Worm (Caenorhabditis elegans) whole organism, L3 larva: Measurements from ENCODE around the gene F29C4.4.

Experiments
- R02D3.7 ChIP-seq: fragments of 150-350 bp; optimal IDR thresholded peaks from 2 replicates; lab custom pipeline; 2014; ENCODE audit warnings: missing biosample characterization, missing genetic modification characterization
- ZK546.5 ChIP-seq: sonication (generic microtip); optimal IDR thresholded peaks from 2 replicates; lab custom pipeline; 2017; ENCODE audit warnings: missing biosample characterization, missing genetic modification characterization
- ama-1 ChIP-seq: fragments of 150-350 bp; optimal IDR thresholded peaks from 2 replicates; lab custom pipeline; 2018
- ceh-16 ChIP-seq: sonication (generic microtip); optimal IDR thresholded peaks from 2 replicates; lab custom pipeline; 2017; ENCODE audit warnings: missing biosample characterization, missing genetic modification characterization
- ceh-82 ChIP-seq: fragments of 150-350 bp; optimal IDR thresholded peaks from 2 replicates; lab custom pipeline; 2014; ENCODE audit warnings: missing biosample characterization, missing genetic modification characterization
- daf-12 ChIP-seq: fragments of 150-350 bp; optimal IDR thresholded peaks from 2 replicates; lab custom pipeline; 2014; ENCODE audit warnings: missing biosample characterization, missing genetic modification reagents, missing genetic modification characterization
- egl-27 ChIP-seq: sonication (generic microtip); optimal IDR thresholded peaks from 4 replicates; lab custom pipeline; 2017; ENCODE audit warnings: missing biosample characterization, missing genetic modification reagents, missing genetic modification characterization
- egl-5 ChIP-seq: fragments of 150-350 bp; optimal IDR thresholded peaks from 2 replicates; lab custom pipeline; 2017; ENCODE audit warnings: missing biosample characterization, missing genetic modification reagents, missing genetic modification characterization, inconsistent platforms
- elt-2 ChIP-seq: sonication (generic microtip); optimal IDR thresholded peaks from 2 replicates; lab custom pipeline; 2016; ENCODE audit warnings: missing genetic modification reagents, mild to moderate bottlenecking, missing genetic modification characterization, missing compliant biosample characterization
- elt-3 ChIP-seq, 3 experiments: fragments of 150-350 bp in 1 of 3; sonication (generic microtip) in 2 of 3; optimal IDR thresholded peaks; 2 replicates in 2 of 3; 4 replicates in 1 of 3; lab custom pipeline; 2014 to 2017; ENCODE audit warnings: missing biosample characterization in 3 of 3, missing genetic modification characterization in 3 of 3
- eor-1 ChIP-seq, 2 experiments: fragments of 150-350 bp; optimal IDR thresholded peaks; 2 replicates each; lab custom pipeline; 2014 to 2018; ENCODE audit warnings: missing biosample characterization in 2 of 2, missing genetic modification characterization in 2 of 2
- fkh-2 ChIP-seq: fragments of 150-350 bp; optimal IDR thresholded peaks from 2 replicates; lab custom pipeline; 2014; ENCODE audit warnings: missing biosample characterization, missing genetic modification reagents, missing genetic modification characterization
- hmg-11 ChIP-seq: sonication (generic microtip); optimal IDR thresholded peaks from 2 replicates; lab custom pipeline; 2016; ENCODE audit warnings: missing genetic modification characterization, missing compliant biosample characterization
- lin-15B ChIP-seq: fragments of 150-350 bp; optimal IDR thresholded peaks from 2 replicates; lab custom pipeline; 2014; ENCODE audit warnings: missing biosample characterization, missing genetic modification characterization
- lin-39 ChIP-seq: fragments of 150-350 bp; optimal IDR thresholded peaks from 2 replicates; lab custom pipeline; 2018; ENCODE audit warnings: missing biosample characterization, missing genetic modification reagents, missing genetic modification characterization
- mdl-1 ChIP-seq: fragments of 150-350 bp; optimal IDR thresholded peaks from 2 replicates; lab custom pipeline; 2014; ENCODE audit warnings: missing biosample characterization, missing genetic modification characterization
- mml-1 ChIP-seq: fragments of 150-350 bp; sonication (generic microtip); optimal IDR thresholded peaks from 3 replicates; lab custom pipeline; 2014; ENCODE audit warnings: missing biosample characterization, missing genetic modification characterization
- nhr-11 ChIP-seq: fragments of 150-350 bp; optimal IDR thresholded peaks from 2 replicates; lab custom pipeline; 2014; ENCODE audit warnings: missing biosample characterization, missing genetic modification characterization
- nhr-12 ChIP-seq: fragments of 150-350 bp; optimal IDR thresholded peaks from 2 replicates; lab custom pipeline; 2014; ENCODE audit warnings: missing biosample characterization, missing genetic modification characterization
- nhr-23 ChIP-seq: fragments of 150-350 bp; optimal IDR thresholded peaks from 2 replicates; lab custom pipeline; 2014; ENCODE audit warnings: missing biosample characterization, missing genetic modification reagents, missing genetic modification characterization
- nhr-28 ChIP-seq: fragments of 150-350 bp; optimal IDR thresholded peaks from 2 replicates; lab custom pipeline; 2014; ENCODE audit warnings: missing biosample characterization, missing genetic modification characterization
- nhr-43 ChIP-seq: sonication (generic microtip); optimal IDR thresholded peaks from 2 replicates; lab custom pipeline; 2016; ENCODE audit warnings: mild to moderate bottlenecking, missing genetic modification characterization, missing compliant biosample characterization; ENCODE audit not compliant: poor library complexity, severe bottlenecking
- nhr-67 ChIP-seq: fragments of 150-350 bp; optimal IDR thresholded peaks from 2 replicates; lab custom pipeline; 2014; ENCODE audit warnings: missing biosample characterization, missing genetic modification characterization
- pha-4 ChIP-seq: fragments of 150-350 bp; optimal IDR thresholded peaks from 2 replicates; lab custom pipeline; 2014; ENCODE audit warnings: missing biosample characterization, missing genetic modification reagents, missing genetic modification characterization
- pqm-1 ChIP-seq: fragments of 150-350 bp; optimal IDR thresholded peaks from 2 replicates; lab custom pipeline; 2017; ENCODE audit warnings: missing biosample characterization, missing genetic modification characterization, inconsistent platforms
- sea-2 ChIP-seq: fragments of 150-350 bp; sonication (generic microtip); optimal IDR thresholded peaks from 4 replicates; lab custom pipeline; 2014; ENCODE audit warnings: missing biosample characterization, missing genetic modification reagents, missing genetic modification characterization
- skn-1 ChIP-seq: fragments of 150-350 bp; optimal IDR thresholded peaks from 2 replicates; lab custom pipeline; 2014; ENCODE audit warnings: missing biosample characterization, missing genetic modification characterization
- snpc-4 ChIP-seq: fragments of 150-350 bp; optimal IDR thresholded peaks from 2 replicates; lab custom pipeline; 2014; ENCODE audit warnings: missing biosample characterization, missing genetic modification characterization
- tbx-2 ChIP-seq: sonication (generic microtip); optimal IDR thresholded peaks from 2 replicates; lab custom pipeline; 2016; ENCODE audit warnings: mild to moderate bottlenecking, missing genetic modification characterization, missing compliant biosample characterization
- unc-39 ChIP-seq: sonication (generic microtip); optimal IDR thresholded peaks from 4 replicates; lab custom pipeline; 2017; ENCODE audit warnings: missing biosample characterization, missing genetic modification characterization
- zag-1 ChIP-seq: fragments of 150-350 bp; optimal IDR thresholded peaks from 2 replicates; lab custom pipeline; 2014; ENCODE audit warnings: missing biosample characterization, missing genetic modification characterization

F29C4.4 gene

ce11 chrIV:80943-81342, 30.5 kb upstream of the F29C4.4 start:
- TF ChIP-seq unc-39 (tag; lab: Kevin White, UChicago) (no peak), snpc-4 (tag; lab: Kevin White, UChicago) (no peak), fkh-2 (no peak), pqm-1 (no peak), daf-12 (no peak), tbx-2 (tag; lab: Kevin White, UChicago) (no peak)

ce11 chrIV:81428-81827, 30.0 kb upstream of the F29C4.4 start:
- TF ChIP-seq egl-27 (tag; lab: Kevin White, UChicago) (no peak), ama-1 (no peak), eor-1 (tag; optimal IDR thresholded peaks at IDR 0.05; lab: Kevin White, UChicago) (no peak), nhr-28 (tag; lab: Kevin White, UChicago) (no peak), nhr-67 (tag; lab: Kevin White, UChicago) (no peak), hmg-11 (peak; percentile 44), elt-3 (tag; optimal IDR thresholded peaks at IDR 0.05; lab: Kevin White, UChicago) (no peak), lin-39 (no peak), nhr-12 (tag; lab: Kevin White, UChicago) (no peak), mdl-1 (no peak), skn-1 (tag; lab: Kevin White, UChicago) (no peak), nhr-11 (tag; lab: Kevin White, UChicago) (no peak), mml-1 (tag; lab: Kevin White, UChicago) (no peak), R02D3.7 (tag; lab: Kevin White, UChicago) (no peak), pha-4 (tag; lab: Kevin White, UChicago) (peak; percentile 53), nhr-23 (tag; lab: Kevin White, UChicago) (no peak)
- TF ChIP-seq, all 47 proteins: peak for 2

DNA sequence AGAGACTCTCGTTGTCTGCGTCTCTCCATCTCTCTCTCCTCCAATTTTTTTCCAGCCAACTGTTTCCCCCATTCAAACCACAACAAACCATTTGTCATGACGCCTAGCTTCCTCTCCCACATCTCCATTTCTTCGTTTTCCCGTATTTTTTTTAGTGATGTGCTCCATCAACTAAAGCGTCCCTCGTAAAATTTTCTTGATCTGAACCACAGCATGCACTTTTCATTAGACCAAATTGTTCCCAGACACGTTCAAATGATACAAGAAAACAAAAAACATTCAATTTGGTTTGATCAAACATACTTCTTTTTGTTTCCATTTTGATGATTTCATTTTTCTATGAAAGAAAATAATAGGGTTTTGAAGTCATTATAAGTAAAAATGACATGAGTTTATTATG, 29.2 kb upstream of the F29C4.4 start:
- peak; percentile 20 for TF ChIP-seq lin-39
- TF ChIP-seq ZK546.5 (tag; lab: Kevin White, UChicago) = no peak

ce11 chrIV:86744-87143, 24.7 kb upstream of the F29C4.4 start:
- no peak for TF ChIP-seq pqm-1
- TF ChIP-seq eor-1 (tag; optimal IDR thresholded peaks at IDR 0.05; lab: Kevin White, UChicago) = no peak
- no peak for TF ChIP-seq R02D3.7 (tag; lab: Kevin White, UChicago)
- no peak for TF ChIP-seq lin-15B
- no peak for TF ChIP-seq ceh-16 (tag; lab: Kevin White, UChicago)
- no peak for TF ChIP-seq ceh-82 (tag; lab: Kevin White, UChicago)
- no peak for TF ChIP-seq elt-3 (tag; optimal IDR thresholded peaks at IDR 0.05; lab: Kevin White, UChicago)
- no peak for TF ChIP-seq hmg-11
- TF ChIP-seq sea-2 = no peak
- TF ChIP-seq nhr-23 (tag; lab: Kevin White, UChicago) = no peak
- no peak for TF ChIP-seq elt-2
- no peak for TF ChIP-seq tbx-2 (tag; lab: Kevin White, UChicago)

ce11 chrIV:89991-90390, 21.5 kb upstream of the F29C4.4 start, which contains the start of gene scl-23:
scl-23 (minus strand) TSS chrIV:90091.
- TF ChIP-seq snpc-4 (tag; lab: Kevin White, UChicago) (no peak), nhr-12 (tag; lab: Kevin White, UChicago) (no peak), nhr-43 (tag; lab: Kevin White, UChicago) (no peak), sea-2 (no peak), ceh-16 (tag; lab: Kevin White, UChicago) (no peak), egl-5 (no peak), fkh-2 (no peak), zag-1 (tag; lab: Kevin White, UChicago) (no peak)

DNA sequence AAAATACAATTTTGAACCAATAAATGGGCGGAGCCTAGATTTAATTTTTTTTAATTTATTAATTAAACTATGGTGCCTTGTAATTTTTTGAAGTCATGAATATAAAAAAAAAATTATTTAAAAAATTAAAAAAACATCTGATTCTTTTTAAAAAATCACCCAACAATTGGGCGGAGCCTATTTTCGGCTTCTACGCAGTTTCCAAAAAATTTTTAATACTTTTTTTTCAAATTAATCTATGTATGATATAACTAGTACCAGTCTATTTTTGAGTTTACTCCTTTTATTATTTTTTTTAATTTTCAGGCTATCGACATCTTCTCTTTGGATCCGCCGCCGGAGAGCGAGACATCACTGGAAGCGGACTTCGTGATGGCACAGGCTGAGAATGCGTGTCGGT, 19.8 kb upstream of the F29C4.4 start, which contains the start of gene tpa-1:
TSS of gene tpa-1 (plus strand) at position 301 of the 400 bp plus-strand sequence.
- TF ChIP-seq nhr-28 (tag; lab: Kevin White, UChicago) (no peak), ceh-16 (tag; lab: Kevin White, UChicago) (no peak), R02D3.7 (tag; lab: Kevin White, UChicago) (no peak), lin-39 (no peak), nhr-11 (tag; lab: Kevin White, UChicago) (no peak), mdl-1 (no peak), elt-2 (no peak), zag-1 (tag; lab: Kevin White, UChicago) (no peak)
